Fruit fly (Drosophila melanogaster): ENCODE data around the gene CG42464.

The CG42464 gene

dm6 chr2L:3703260-3703659 lies 4.0 kb downstream of the CG42464 start, which contains the start of gene CG2816:
CG2816 (plus strand) TSS chr2L:3703659.
- TF ChIP-seq ttk (optimal IDR thresholded peaks at IDR 0.05), result no peak
- no peak for TF ChIP-seq insv (optimal IDR thresholded peaks at IDR 0.05)
- no peak for TF ChIP-seq h (optimal IDR thresholded peaks at IDR 0.05)
- TF ChIP-seq Sin3A (optimal IDR thresholded peaks at IDR 0.05), result no peak
- TF ChIP-seq Myc (optimal IDR thresholded peaks at IDR 0.05), result no peak
- TF ChIP-seq psq (optimal IDR thresholded peaks at IDR 0.05), result no peak

- TF ChIP-seq insv (optimal IDR thresholded peaks at IDR 0.05) (no peak), ttk (optimal IDR thresholded peaks at IDR 0.05) (no peak), Sin3A (optimal IDR thresholded peaks at IDR 0.05) (no peak), h (optimal IDR thresholded peaks at IDR 0.05) (no peak), Myc (optimal IDR thresholded peaks at IDR 0.05) (no peak), psq (optimal IDR thresholded peaks at IDR 0.05) (no peak)
Measured at dm6 chr2L:3705438-3705921, 6.2 kb downstream of the CG42464 start, which contains the start of gene CG31778. CG31778 (minus strand) TSS chr2L:3705488.

- no peak for TF ChIP-seq h (optimal IDR thresholded peaks at IDR 0.05)
- no peak for TF ChIP-seq ttk (optimal IDR thresholded peaks at IDR 0.05)
- no peak for TF ChIP-seq Myc (optimal IDR thresholded peaks at IDR 0.05)
- TF ChIP-seq Sin3A (optimal IDR thresholded peaks at IDR 0.05), result no peak
- no peak for TF ChIP-seq insv (optimal IDR thresholded peaks at IDR 0.05)
- TF ChIP-seq psq (optimal IDR thresholded peaks at IDR 0.05), result no peak
Measured at dm6 chr2L:3706963-3707362, 7.7 kb downstream of the CG42464 start, which contains the start of gene CG31777. CG31777 (minus strand) TSS chr2L:3707063.

dm6 chr2L:3711665-3712064 lies 12.4 kb downstream of the CG42464 start, which contains the start of gene cutlet:
cutlet (minus strand) TSS chr2L:3711748.
- TF ChIP-seq Sin3A (optimal IDR thresholded peaks at IDR 0.05), result no peak
- no peak for TF ChIP-seq insv (optimal IDR thresholded peaks at IDR 0.05)
- TF ChIP-seq Myc (optimal IDR thresholded peaks at IDR 0.05), result no peak
- no peak for TF ChIP-seq h (optimal IDR thresholded peaks at IDR 0.05)
- no peak for TF ChIP-seq psq (optimal IDR thresholded peaks at IDR 0.05)
- no peak for TF ChIP-seq ttk (optimal IDR thresholded peaks at IDR 0.05)

- TF ChIP-seq insv (optimal IDR thresholded peaks at IDR 0.05), result no peak
- no peak for TF ChIP-seq psq (optimal IDR thresholded peaks at IDR 0.05)
- no peak for TF ChIP-seq Myc (optimal IDR thresholded peaks at IDR 0.05)
- no peak for TF ChIP-seq Sin3A (optimal IDR thresholded peaks at IDR 0.05)
- no peak for TF ChIP-seq ttk (optimal IDR thresholded peaks at IDR 0.05)
- no peak for TF ChIP-seq h (optimal IDR thresholded peaks at IDR 0.05)
Measured at dm6 chr2L:3712949-3713416, 13.7 kb downstream of the CG42464 start, which contains the start of the genes CG31955 and CG2818. CG31955 (minus strand) TSS chr2L:3713105. CG2818 (plus strand) TSS chr2L:3713360.

dm6 chr2L:3713545-3714156 lies 14.4 kb downstream of the CG42464 start:
- TF ChIP-seq Sin3A (optimal IDR thresholded peaks at IDR 0.05) (no peak), h (optimal IDR thresholded peaks at IDR 0.05) (no peak), ttk (optimal IDR thresholded peaks at IDR 0.05) (no peak), Myc (optimal IDR thresholded peaks at IDR 0.05) (no peak), psq (optimal IDR thresholded peaks at IDR 0.05) (no peak), insv (optimal IDR thresholded peaks at IDR 0.05) (no peak)

dm6 chr2L:3717673-3718235 lies 18.5 kb downstream of the CG42464 start, which contains the start of the genes lectin-24A and Shaw:
lectin-24A (minus strand) TSS chr2L:3717773.
Shaw (plus strand) TSS chr2L:3718185.
- no peak for TF ChIP-seq Myc (optimal IDR thresholded peaks at IDR 0.05)
- no peak for TF ChIP-seq ttk (optimal IDR thresholded peaks at IDR 0.05)
- TF ChIP-seq insv (optimal IDR thresholded peaks at IDR 0.05), result no peak
- no peak for TF ChIP-seq h (optimal IDR thresholded peaks at IDR 0.05)
- no peak for TF ChIP-seq psq (optimal IDR thresholded peaks at IDR 0.05)
- no peak for TF ChIP-seq Sin3A (optimal IDR thresholded peaks at IDR 0.05)

dm6 chr2L:3719414-3719959 lies 20.2 kb downstream of the CG42464 start:
- no peak for TF ChIP-seq ttk (optimal IDR thresholded peaks at IDR 0.05)
- TF ChIP-seq Myc (optimal IDR thresholded peaks at IDR 0.05), result no peak
- TF ChIP-seq h (optimal IDR thresholded peaks at IDR 0.05), result no peak
- TF ChIP-seq psq (optimal IDR thresholded peaks at IDR 0.05), result no peak
- TF ChIP-seq insv (optimal IDR thresholded peaks at IDR 0.05), result no peak
- TF ChIP-seq Sin3A (optimal IDR thresholded peaks at IDR 0.05), result no peak

dm6 chr2L:3729635-3730034 lies 30.4 kb downstream of the CG42464 start:
- TF ChIP-seq Sin3A (optimal IDR thresholded peaks at IDR 0.05) (no peak), insv (optimal IDR thresholded peaks at IDR 0.05) (no peak), psq (optimal IDR thresholded peaks at IDR 0.05) (no peak), Myc (optimal IDR thresholded peaks at IDR 0.05) (no peak), h (optimal IDR thresholded peaks at IDR 0.05) (no peak), ttk (optimal IDR thresholded peaks at IDR 0.05) (no peak)

dm6 chr2L:3730182-3730975 lies 31.1 kb downstream of the CG42464 start, which contains the start of gene CG10019:
CG10019 (plus strand) TSS chr2L:3730466.
- TF ChIP-seq insv (optimal IDR thresholded peaks at IDR 0.05), result no peak
- TF ChIP-seq ttk (optimal IDR thresholded peaks at IDR 0.05), result no peak
- no peak for TF ChIP-seq Myc (optimal IDR thresholded peaks at IDR 0.05)
- no peak for TF ChIP-seq psq (optimal IDR thresholded peaks at IDR 0.05)
- no peak for TF ChIP-seq Sin3A (optimal IDR thresholded peaks at IDR 0.05)
- TF ChIP-seq h (optimal IDR thresholded peaks at IDR 0.05), result no peak

- no peak for TF ChIP-seq insv (optimal IDR thresholded peaks at IDR 0.05)
- TF ChIP-seq Myc (optimal IDR thresholded peaks at IDR 0.05), result no peak
- TF ChIP-seq Sin3A (optimal IDR thresholded peaks at IDR 0.05), result no peak
- TF ChIP-seq psq (optimal IDR thresholded peaks at IDR 0.05), result no peak
- no peak for TF ChIP-seq h (optimal IDR thresholded peaks at IDR 0.05)
- TF ChIP-seq ttk (optimal IDR thresholded peaks at IDR 0.05), result no peak
Measured at dm6 chr2L:3731055-3731454, 31.8 kb downstream of the CG42464 start.

Data from Kc167 (cell line).